Fruit fly (Drosophila melanogaster) whole organism, prepupa: ENCODE results near the gene CG31674.

ENCODE experiments used
- Blimp-1 ChIP-seq: fragments of 200-800 bp; sonication (Bioruptor generic); optimal IDR thresholded peaks from 3 replicates; lab custom pipeline; 2017; ENCODE audit warnings: missing biosample characterization, missing genetic modification characterization, mild to moderate bottlenecking, moderate library complexity, missing genetic modification reagents
- CG10631 ChIP-seq: fragments of 200-800 bp; sonication (Bioruptor generic); optimal IDR thresholded peaks from 2 replicates; lab custom pipeline; 2016; ENCODE audit warnings: missing biosample characterization, missing genetic modification characterization
- CG10669 ChIP-seq: fragments of 200-800 bp; sonication (Bioruptor generic); optimal IDR thresholded peaks from 3 replicates; lab custom pipeline; 2018; ENCODE audit warnings: missing biosample characterization, mild to moderate bottlenecking, missing genetic modification characterization, moderate library complexity
- CG11294 ChIP-seq: fragments of 200-800 bp; sonication (Bioruptor generic); IDR thresholded peaks from 2 replicates; pipeline ENCODE4 v1.3.6; 2022; ENCODE audit warnings: missing biosample characterization, missing genetic modification characterization
- CG1621 ChIP-seq: fragments of 200-800 bp; sonication (Bioruptor generic); optimal IDR thresholded peaks from 3 replicates; lab custom pipeline; 2018; ENCODE audit warnings: missing biosample characterization, mild to moderate bottlenecking, missing genetic modification characterization
- CG16779 ChIP-seq: fragments of 200-800 bp; sonication (Bioruptor generic); optimal IDR thresholded peaks from 3 replicates; lab custom pipeline; 2017; ENCODE audit warnings: missing biosample characterization, mild to moderate bottlenecking, missing genetic modification characterization
- CG3032 ChIP-seq: fragments of 200-800 bp; optimal IDR thresholded peaks from 2 replicates; lab custom pipeline; 2019; ENCODE audit warnings: missing biosample characterization, mild to moderate bottlenecking, missing genetic modification characterization, moderate library complexity
- CG34406 ChIP-seq: fragments of 200-800 bp; sonication (Bioruptor generic); optimal IDR thresholded peaks from 3 replicates; lab custom pipeline; 2016; ENCODE audit warnings: missing biosample characterization, missing genetic modification characterization
- CG3919 ChIP-seq: fragments of 200-800 bp; sonication (Bioruptor generic); optimal IDR thresholded peaks from 3 replicates; lab custom pipeline; 2016; ENCODE audit warnings: missing biosample characterization, missing genetic modification characterization
- CG4318 ChIP-seq: fragments of 200-800 bp; sonication (Bioruptor generic); optimal IDR thresholded peaks from 3 replicates; lab custom pipeline; 2017; ENCODE audit warnings: missing biosample characterization, mild to moderate bottlenecking, missing genetic modification characterization
- CG6276 ChIP-seq: fragments of 200-800 bp; sonication (Bioruptor generic); optimal IDR thresholded peaks from 2 replicates; lab custom pipeline; 2017; ENCODE audit warnings: missing biosample characterization, mild to moderate bottlenecking, missing genetic modification characterization
- CG6792 ChIP-seq: fragments of 200-800 bp; sonication (Bioruptor generic); optimal IDR thresholded peaks from 3 replicates; lab custom pipeline; 2016; ENCODE audit warnings: missing biosample characterization, missing genetic modification characterization
- CG9139 ChIP-seq: fragments of 200-800 bp; sonication (Bioruptor generic); optimal IDR thresholded peaks from 3 replicates; lab custom pipeline; 2017; ENCODE audit warnings: missing biosample characterization, mild to moderate bottlenecking, missing genetic modification characterization
- Eip78C ChIP-seq: fragments of 200-800 bp; sonication (Bioruptor generic); peaks from one replicate; lab custom pipeline; 2016; ENCODE audit warnings: missing biosample characterization, missing genetic modification characterization
- Eip93F ChIP-seq: fragments of 200-800 bp; sonication (Bioruptor generic); optimal IDR thresholded peaks from 2 replicates; lab custom pipeline; 2016; ENCODE audit warnings: missing biosample characterization, mild to moderate bottlenecking, missing genetic modification characterization
- Gug ChIP-seq: fragments of 200-800 bp; sonication (Bioruptor generic); IDR thresholded peaks from 2 replicates; pipeline ENCODE4 v1.3.6; 2022; ENCODE audit warnings: missing biosample characterization, missing genetic modification characterization
- Hr38 ChIP-seq: sonication (Bioruptor generic); optimal IDR thresholded peaks from 2 replicates; lab custom pipeline; 2016; ENCODE audit warnings: missing biosample characterization, missing genetic modification characterization
- OdsH ChIP-seq: fragments of 200-800 bp; sonication (Bioruptor generic); optimal IDR thresholded peaks from 3 replicates; lab custom pipeline; 2016; ENCODE audit warnings: missing biosample characterization, missing genetic modification characterization
- Smox ChIP-seq: fragments of 200-800 bp; sonication (Bioruptor generic); optimal IDR thresholded peaks from 3 replicates; lab custom pipeline; 2016; ENCODE audit warnings: missing biosample characterization, missing genetic modification characterization
- Sox102F ChIP-seq: fragments of 200-800 bp; sonication (Bioruptor generic); optimal IDR thresholded peaks from 2 replicates; lab custom pipeline; 2016; ENCODE audit warnings: missing biosample characterization, mild to moderate bottlenecking, missing genetic modification characterization
- Sox14 ChIP-seq: fragments of 200-800 bp; sonication (Bioruptor generic); optimal IDR thresholded peaks from 3 replicates; lab custom pipeline; 2016; ENCODE audit warnings: missing biosample characterization, missing genetic modification characterization
- Sox15 ChIP-seq: fragments of 200-800 bp; sonication (Bioruptor generic); optimal IDR thresholded peaks from 3 replicates; lab custom pipeline; 2016; ENCODE audit warnings: missing biosample characterization, missing genetic modification characterization
- achi ChIP-seq: fragments of 200-800 bp; sonication (Bioruptor generic); optimal IDR thresholded peaks from 3 replicates; lab custom pipeline; 2016; ENCODE audit warnings: missing biosample characterization, missing genetic modification characterization
- cyc ChIP-seq: fragments of 200-800 bp; sonication (Bioruptor generic); optimal IDR thresholded peaks from 3 replicates; lab custom pipeline; 2016; ENCODE audit warnings: missing biosample characterization, missing genetic modification characterization
- dac ChIP-seq: fragments of 200-800 bp; sonication (Bioruptor generic); optimal IDR thresholded peaks from 2 replicates; lab custom pipeline; 2017; ENCODE audit warnings: missing biosample characterization, mild to moderate bottlenecking, missing genetic modification characterization
- eg ChIP-seq: fragments of 200-800 bp; sonication (Bioruptor generic); IDR thresholded peaks from 3 replicates; pipeline ENCODE4 v1.3.6; 2022; ENCODE audit warnings: missing biosample characterization, missing genetic modification characterization
- esn ChIP-seq: fragments of 200-800 bp; sonication (Bioruptor generic); optimal IDR thresholded peaks from 2 replicates; lab custom pipeline; 2016; ENCODE audit warnings: missing biosample characterization, mild to moderate bottlenecking, missing genetic modification characterization, moderate library complexity
- fd59A ChIP-seq: fragments of 200-800 bp; sonication (Bioruptor generic); optimal IDR thresholded peaks from 2 replicates; lab custom pipeline; 2017; ENCODE audit warnings: missing biosample characterization, mild to moderate bottlenecking, missing genetic modification characterization, missing genetic modification reagents
- fd85E ChIP-seq: fragments of 200-800 bp; sonication (Bioruptor generic); optimal IDR thresholded peaks from 3 replicates; lab custom pipeline; 2016; ENCODE audit warnings: missing biosample characterization, missing genetic modification characterization
- fkh ChIP-seq: fragments of 200-800 bp; sonication (Bioruptor generic); optimal IDR thresholded peaks from 3 replicates; lab custom pipeline; 2017; ENCODE audit warnings: missing biosample characterization, mild to moderate bottlenecking, missing genetic modification characterization, moderate library complexity
- lz ChIP-seq: fragments of 200-800 bp; sonication (Bioruptor generic); optimal IDR thresholded peaks from 3 replicates; lab custom pipeline; 2016; ENCODE audit warnings: missing biosample characterization, missing genetic modification characterization
- pdm3 ChIP-seq: fragments of 200-800 bp; sonication (Bioruptor generic); optimal IDR thresholded peaks from 3 replicates; lab custom pipeline; 2016; ENCODE audit warnings: missing biosample characterization, missing genetic modification characterization
- salr ChIP-seq, 2 experiments: fragments of 200-800 bp; sonication (Bioruptor generic); optimal IDR thresholded peaks; 3 replicates each; lab custom pipeline; 2016 to 2018; ENCODE audit warnings: missing biosample characterization in 2 of 2, missing genetic modification characterization in 2 of 2, mild to moderate bottlenecking in 1 of 2
- spab ChIP-seq: fragments of 200-800 bp; sonication (Bioruptor generic); optimal IDR thresholded peaks from 2 replicates; lab custom pipeline; 2017; ENCODE audit warnings: missing biosample characterization, mild to moderate bottlenecking, missing genetic modification characterization, missing genetic modification reagents
- svp ChIP-seq: fragments of 200-800 bp; sonication (Bioruptor generic); peaks from one replicate; lab custom pipeline; 2016; ENCODE audit warnings: missing biosample characterization, missing genetic modification characterization
- topi ChIP-seq: fragments of 200-800 bp; sonication (Bioruptor generic); optimal IDR thresholded peaks from 3 replicates; lab custom pipeline; 2016; ENCODE audit warnings: missing biosample characterization, missing genetic modification characterization

Gene CG31674

dm6 chr2L:20807617-20808509 is 23.2 kb upstream of the CG31674 start (continued):
- no peak for TF ChIP-seq CG10669
- no peak for TF ChIP-seq CG16779 (tag; lab: Kevin White, UChicago)
- TF ChIP-seq Sox14 (GFP tag; lab: Kevin White, UChicago), result no peak
- TF ChIP-seq achi, result peak; percentile 26
- TF ChIP-seq svp (GFP tag; lab: Kevin White, UChicago), result peak; percentile 62
- peak; percentile 27 for TF ChIP-seq esn (GFP tag; lab: Kevin White, UChicago)
- TF ChIP-seq CG6276, result no peak
- TF ChIP-seq Hr38 (GFP tag; lab: Kevin White, UChicago), result no peak
- TF ChIP-seq fd85E (GFP tag; lab: Kevin White, UChicago), result no peak
- peak; percentile 33 for TF ChIP-seq OdsH (GFP tag; lab: Kevin White, UChicago)
- peak; percentile 35 for TF ChIP-seq CG3032 (tag; lab: Kevin White, UChicago)
- TF ChIP-seq CG10631, result peak; percentile 15
- no peak for TF ChIP-seq Sox15 (GFP tag; lab: Kevin White, UChicago)
- TF ChIP-seq CG9139 (GFP tag; lab: Kevin White, UChicago), result peak; percentile 3
- TF ChIP-seq fkh (GFP tag; lab: Kevin White, UChicago), result peak; percentile 87
- no peak for TF ChIP-seq Sox102F
- no peak for TF ChIP-seq CG4318 (GFP tag; lab: Kevin White, UChicago)
- TF ChIP-seq CG6792 (GFP tag; lab: Kevin White, UChicago), result peak; percentile 40
- no peak for TF ChIP-seq salr (GFP tag; optimal IDR thresholded peaks at IDR 0.05; lab: Kevin White, UChicago)
- TF ChIP-seq Smox, result no peak
- no peak for TF ChIP-seq fd59A (GFP tag; lab: Kevin White, UChicago)
- peak; percentile 68 for TF ChIP-seq Eip78C
- TF ChIP-seq Blimp-1 (GFP tag; lab: Kevin White, UChicago), result no peak
- TF ChIP-seq topi (GFP tag; lab: Kevin White, UChicago), result peak; percentile 11
- no peak for TF ChIP-seq cyc
- no peak for TF ChIP-seq lz (GFP tag; lab: Kevin White, UChicago)
- peak; percentile 19 for TF ChIP-seq pdm3 (GFP tag; lab: Kevin White, UChicago)
- TF ChIP-seq CG1621 (tag; lab: Kevin White, UChicago), result no peak
- TF ChIP-seq, all 60 proteins: peak for 29

dm6 chr2L:20808510-20809195 is 22.4 kb upstream of the CG31674 start:
- TF ChIP-seq Gug (GFP tag; lab: Robert Waterston, UW), result no peak
- no peak for TF ChIP-seq spab (GFP tag; lab: Kevin White, UChicago)
- TF ChIP-seq Blimp-1 (GFP tag; lab: Kevin White, UChicago), result no peak
- TF ChIP-seq Sox14 (GFP tag; lab: Kevin White, UChicago), result no peak
- TF ChIP-seq dac (GFP tag; lab: Kevin White, UChicago), result no peak
- no peak for TF ChIP-seq CG34406

dm6 chr2L:20809229-20809628 is 21.8 kb upstream of the CG31674 start:
- TF ChIP-seq CG6276, result peak; percentile 6
- peak; percentile 54; the same call in 1 of the 3 replicates for TF ChIP-seq eg
- no peak for TF ChIP-seq Hr38 (GFP tag; lab: Kevin White, UChicago)
- TF ChIP-seq CG3032 (tag; lab: Kevin White, UChicago), result peak; percentile 10
- peak; percentile 31 for TF ChIP-seq CG10669
- TF ChIP-seq CG3919, result no peak
- peak; percentile 60; the same call in 1 of the 2 replicates for TF ChIP-seq CG11294 (GFP tag; lab: Robert Waterston, UW)
- TF ChIP-seq Eip93F (GFP tag; lab: Kevin White, UChicago), result no peak
